Worm (Caenorhabditis elegans): ENCODE measurements around the gene K10G4.3.
"Not testable (repeated sequence)": the region's sequence is repeated elsewhere in the genome, so short reads cannot be mapped to it uniquely, and the experiment has no call there.

K10G4.3 gene

DNA sequence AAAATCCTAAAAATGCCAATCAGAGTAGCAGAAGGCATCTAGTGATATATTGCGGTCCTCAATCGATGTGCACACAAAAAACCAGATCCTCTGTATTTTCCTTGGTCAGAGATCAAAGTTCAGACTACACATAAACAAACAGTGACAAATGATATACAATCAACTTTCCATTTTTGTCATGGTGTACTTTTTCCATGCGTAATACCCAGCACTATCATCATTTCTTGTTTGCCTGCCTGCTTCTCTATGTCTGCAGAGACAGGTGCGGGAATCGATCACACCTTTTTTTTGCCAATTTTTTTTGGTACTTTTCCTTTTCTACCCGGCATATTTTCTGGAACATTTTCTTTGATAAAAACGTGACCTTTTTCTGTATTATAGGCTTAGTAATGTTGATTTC is 6.5 kb downstream of the K10G4.3 start:
- TF ChIP-seq pha-4 (tag; optimal IDR thresholded peaks at IDR 0.05) (no peak), ceh-19 (GFP tag; optimal IDR thresholded peaks at IDR 0.05) (no peak), hlh-15 (tag; optimal IDR thresholded peaks at IDR 0.05) (no peak), nhr-11 (tag; optimal IDR thresholded peaks at IDR 0.05) (no peak), ref-2 (tag; optimal IDR thresholded peaks at IDR 0.05) (no peak), tbx-2 (tag; optimal IDR thresholded peaks at IDR 0.05) (no peak), zip-5 (tag; optimal IDR thresholded peaks at IDR 0.05) (no peak), ceh-45 (GFP tag; IDR thresholded peaks at IDR 0.05) (no peak), unc-3 (GFP tag; conservative IDR thresholded peaks at IDR 0.05) (no peak), unc-3 (tag; optimal IDR thresholded peaks at IDR 0.05) (no peak), pax-1 (tag; optimal IDR thresholded peaks at IDR 0.05) (no peak)

DNA sequence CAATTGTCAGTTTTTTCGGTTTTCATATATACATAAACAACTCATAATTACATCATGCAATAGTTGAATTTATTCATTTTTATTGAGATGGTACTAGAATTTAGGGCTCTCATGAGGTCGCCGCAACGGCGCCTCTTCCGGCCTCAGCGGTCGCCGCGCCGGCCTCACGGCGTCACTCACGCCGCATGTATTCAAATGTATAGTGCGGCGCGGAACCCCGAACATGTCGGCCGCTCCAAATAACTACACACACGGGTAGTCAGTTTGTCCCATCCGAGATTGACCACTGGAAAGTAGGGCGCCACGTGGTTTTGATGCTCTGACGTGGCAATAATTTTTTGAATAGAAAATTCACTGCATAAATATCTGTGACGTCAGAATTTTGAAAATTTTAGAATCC is 7.1 kb downstream of the K10G4.3 start:
- TF ChIP-seq C38D4.7 (GFP tag; optimal IDR thresholded peaks at IDR 0.05) (no peak), sox-2 (GFP tag; IDR thresholded peaks at IDR 0.05) (no peak), ets-4 (tag; optimal IDR thresholded peaks at IDR 0.05) (no peak), hlh-6 (tag; optimal IDR thresholded peaks at IDR 0.05) (no peak), eyg-1 (tag; optimal IDR thresholded peaks at IDR 0.05) (no peak), che-1 (tag; optimal IDR thresholded peaks at IDR 0.05) (no peak)

DNA sequence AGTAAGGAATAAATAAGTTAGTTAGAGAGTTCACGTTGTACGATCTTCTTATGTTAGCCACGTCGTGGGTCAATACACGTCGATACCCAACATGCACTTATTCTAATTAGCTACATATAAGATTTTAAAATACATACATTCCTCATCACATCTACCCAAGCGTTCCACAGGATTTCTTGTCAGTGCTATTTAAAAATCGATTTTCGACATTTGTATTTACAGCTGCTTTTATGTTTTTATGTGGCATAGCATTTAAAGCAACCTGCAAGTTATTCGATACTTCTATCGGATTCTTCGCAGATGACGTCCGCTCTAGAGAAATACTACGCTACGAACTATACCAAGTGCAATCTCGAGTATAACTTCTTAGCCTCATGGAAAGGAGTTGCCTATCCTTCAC is 9.3 kb downstream of the K10G4.3 start, which contains the start of gene srh-115:
TSS of gene srh-115 (plus strand) at position 301 of the 400 bp plus-strand sequence.
- TF ChIP-seq ahr-1 (tag; optimal IDR thresholded peaks at IDR 0.05) (no peak), ztf-16 (tag; optimal IDR thresholded peaks at IDR 0.05) (no peak), Y22D7AL.16 (tag; optimal IDR thresholded peaks at IDR 0.05) (no peak), hlh-6 (tag; optimal IDR thresholded peaks at IDR 0.05) (no peak), ceh-45 (GFP tag; IDR thresholded peaks at IDR 0.05) (no peak), fkh-6 (tag; optimal IDR thresholded peaks at IDR 0.05) (no peak), ceh-31 (tag; optimal IDR thresholded peaks at IDR 0.05) (no peak), eyg-1 (tag; optimal IDR thresholded peaks at IDR 0.05) (no peak), syd-9 (tag; optimal IDR thresholded peaks at IDR 0.05) (no peak), ceh-14 (tag; optimal IDR thresholded peaks at IDR 0.05) (no peak), ceh-6 (GFP tag; optimal IDR thresholded peaks at IDR 0.05) (no peak), pat-9 (tag; optimal IDR thresholded peaks at IDR 0.05) (no peak), sox-2 (GFP tag; IDR thresholded peaks at IDR 0.05) (no peak), nhr-11 (tag; optimal IDR thresholded peaks at IDR 0.05) (no peak), ets-4 (tag; optimal IDR thresholded peaks at IDR 0.05) (no peak), ceh-18 (tag; optimal IDR thresholded peaks at IDR 0.05) (no peak), unc-86 (tag; optimal IDR thresholded peaks at IDR 0.05) (no peak), nfya-1 (tag; optimal IDR thresholded peaks at IDR 0.05) (no peak)

- TF ChIP-seq ets-4 (tag; optimal IDR thresholded peaks at IDR 0.05); ceh-18 (tag; optimal IDR thresholded peaks at IDR 0.05); unc-3 (GFP tag; conservative IDR thresholded peaks at IDR 0.05); unc-3 (tag; optimal IDR thresholded peaks at IDR 0.05): not testable (repeated sequence)
Observed at ce11 chrV:17255028-17255427, 9.7 kb downstream of the K10G4.3 start, which contains the start of gene srh-116. Gene srh-116 (minus strand): TSS chrV:17255128.

DNA sequence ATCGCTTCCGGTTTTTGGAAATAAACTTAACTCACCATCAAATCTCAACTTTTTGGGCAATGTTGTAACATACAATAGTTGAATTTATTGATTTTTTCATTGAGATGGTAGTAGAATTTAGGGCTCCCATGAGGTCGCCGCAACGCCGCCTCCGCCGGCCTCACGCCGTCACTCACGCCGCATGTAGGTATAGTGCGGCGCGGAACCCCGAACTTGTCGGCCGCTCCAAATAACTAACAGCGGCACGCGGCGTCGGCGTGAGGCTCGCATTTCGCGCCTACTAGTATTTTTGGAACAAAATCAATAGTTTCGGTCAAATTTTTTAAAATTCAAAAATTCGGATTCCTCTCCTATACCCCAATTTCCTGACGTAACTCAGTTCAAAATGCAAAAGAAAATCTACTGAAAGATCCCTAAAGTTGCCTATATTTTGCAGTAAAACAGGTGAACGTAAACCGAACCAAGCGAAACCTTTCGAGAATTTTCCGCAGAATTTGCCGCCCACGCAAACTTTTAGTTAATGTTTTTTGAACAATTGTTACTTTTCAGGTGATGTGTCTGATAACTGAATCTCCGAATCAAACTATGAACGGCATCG is 13.3 kb downstream of the K10G4.3 start, which contains the start of gene Y61B8A.6:
TSS of gene Y61B8A.6 (plus strand) at position 548 of the 598 bp plus-strand sequence.
- TF ChIP-seq nfya-1 (tag; optimal IDR thresholded peaks at IDR 0.05) (no peak), ceh-24 (tag; optimal IDR thresholded peaks at IDR 0.05) (no peak), hlh-15 (tag; optimal IDR thresholded peaks at IDR 0.05) (no peak), ets-4 (tag; optimal IDR thresholded peaks at IDR 0.05) (no peak), elt-4 (tag; optimal IDR thresholded peaks at IDR 0.05) (no peak), pros-1 (tag; optimal IDR thresholded peaks at IDR 0.05) (no peak), che-1 (tag; optimal IDR thresholded peaks at IDR 0.05) (no peak), pha-2 (tag; optimal IDR thresholded peaks at IDR 0.05) (no peak), unc-3 (GFP tag; conservative IDR thresholded peaks at IDR 0.05) (no peak), unc-3 (tag; optimal IDR thresholded peaks at IDR 0.05) (no peak), ceh-18 (tag; optimal IDR thresholded peaks at IDR 0.05) (no peak), pag-3 (tag; optimal IDR thresholded peaks at IDR 0.05; ENCODE audit: borderline replicate concordance) (no peak), pax-1 (tag; optimal IDR thresholded peaks at IDR 0.05) (no peak), Y22D7AL.16 (tag; optimal IDR thresholded peaks at IDR 0.05) (no peak)
